Fruit fly (Drosophila melanogaster) whole organism, embryonic: ENCODE data around the gene dhd.

Experiments used
- BEAF-32 ChIP-seq: fragments of 200-800 bp; sonication (Bioruptor generic); optimal IDR thresholded peaks from 3 replicates; lab custom pipeline; 2017; ENCODE audit warnings: missing biosample characterization, missing genetic modification characterization, mild to moderate bottlenecking, moderate library complexity, missing genetic modification reagents
- Blimp-1 ChIP-seq: fragments of 200-800 bp; sonication (Bioruptor generic); optimal IDR thresholded peaks from 3 replicates; lab custom pipeline; 2018; ENCODE audit warnings: missing biosample characterization, missing genetic modification characterization, mild to moderate bottlenecking, moderate library complexity, missing genetic modification reagents
- BtbVII ChIP-seq: fragments of 200-800 bp; sonication (Bioruptor generic); optimal IDR thresholded peaks from 3 replicates; lab custom pipeline; 2017; ENCODE audit warnings: missing biosample characterization, mild to moderate bottlenecking, missing genetic modification characterization
- Bteb2 ChIP-seq: fragments of 200-800 bp; sonication (Bioruptor generic); optimal IDR thresholded peaks from 2 replicates; lab custom pipeline; 2016; ENCODE audit warnings: missing biosample characterization, missing genetic modification characterization
- CG1024 ChIP-seq: fragments of 200-800 bp; sonication (Bioruptor generic); IDR thresholded peaks from 2 replicates; pipeline ENCODE4 v1.3.6; 2022; ENCODE audit warnings: missing biosample characterization, missing genetic modification characterization
- CG11560 ChIP-seq: fragments of 200-800 bp; sonication (Bioruptor generic); IDR thresholded peaks from 3 replicates; pipeline ENCODE4 v1.3.6; 2022; ENCODE audit warnings: missing biosample characterization, missing genetic modification characterization
- CG11695 ChIP-seq: fragments of 200-800 bp; sonication (Bioruptor generic); IDR thresholded peaks from 3 replicates; pipeline ENCODE4 v1.3.6; 2022; ENCODE audit warnings: missing biosample characterization, missing genetic modification characterization
- CG12744 ChIP-seq: fragments of 200-800 bp; sonication (Bioruptor generic); optimal IDR thresholded peaks from 2 replicates; lab custom pipeline; 2016; ENCODE audit warnings: missing biosample characterization, missing genetic modification characterization
- CG16815 ChIP-seq: fragments of 200-800 bp; sonication (Bioruptor generic); optimal IDR thresholded peaks from 3 replicates; lab custom pipeline; 2017; ENCODE audit warnings: missing biosample characterization, mild to moderate bottlenecking, missing genetic modification characterization
- CG17912 ChIP-seq: fragments of 200-800 bp; sonication (Bioruptor generic); optimal IDR thresholded peaks from 2 replicates; lab custom pipeline; 2018; ENCODE audit warnings: missing biosample characterization, mild to moderate bottlenecking, missing genetic modification characterization
- CG18619 ChIP-seq: fragments of 200-800 bp; sonication (Bioruptor generic); optimal IDR thresholded peaks from 3 replicates; lab custom pipeline; 2017; ENCODE audit warnings: missing biosample characterization, mild to moderate bottlenecking, missing genetic modification characterization
- CG2202 ChIP-seq: fragments of 200-800 bp; sonication (Bioruptor generic); optimal IDR thresholded peaks from 2 replicates; lab custom pipeline; 2018; ENCODE audit warnings: missing biosample characterization, mild to moderate bottlenecking, missing genetic modification characterization
- CG2875 ChIP-seq: fragments of 200-800 bp; sonication (Bioruptor generic); optimal IDR thresholded peaks from 2 replicates; lab custom pipeline; 2017; ENCODE audit warnings: missing biosample characterization, mild to moderate bottlenecking, missing genetic modification characterization, missing genetic modification reagents
- CG32772 ChIP-seq: fragments of 200-800 bp; sonication (Bioruptor generic); IDR thresholded peaks from 2 replicates; pipeline ENCODE4 v1.3.6; 2022; ENCODE audit warnings: missing biosample characterization, missing genetic modification characterization
- CG43689 ChIP-seq: fragments of 200-800 bp; sonication (Bioruptor generic); IDR thresholded peaks from 2 replicates; pipeline ENCODE4 v1.3.6; 2022; ENCODE audit warnings: missing biosample characterization, missing genetic modification characterization
- CG8089 ChIP-seq: fragments of 200-800 bp; sonication (Bioruptor generic); optimal IDR thresholded peaks from 3 replicates; lab custom pipeline; 2016; ENCODE audit warnings: missing biosample characterization, missing genetic modification characterization
- CG8281 ChIP-seq: fragments of 200-800 bp; sonication (Bioruptor generic); optimal IDR thresholded peaks from 2 replicates; lab custom pipeline; 2018; ENCODE audit warnings: missing biosample characterization, mild to moderate bottlenecking, missing genetic modification characterization, moderate library complexity
- CG8359 ChIP-seq: fragments of 200-800 bp; sonication (Bioruptor generic); optimal IDR thresholded peaks from 2 replicates; lab custom pipeline; 2017; ENCODE audit warnings: missing biosample characterization, mild to moderate bottlenecking, missing genetic modification characterization, borderline replicate concordance
- D19A ChIP-seq: fragments of 200-800 bp; optimal IDR thresholded peaks from 3 replicates; lab custom pipeline; 2019; ENCODE audit warnings: missing biosample characterization, mild to moderate bottlenecking, missing genetic modification characterization, moderate library complexity
- Dbx ChIP-seq: fragments of 200-800 bp; sonication (Bioruptor generic); IDR thresholded peaks from 3 replicates; pipeline ENCODE4 v1.3.6; 2022; ENCODE audit warnings: missing biosample characterization, missing genetic modification characterization
- Dp ChIP-seq: fragments of 200-800 bp; sonication (Bioruptor generic); optimal IDR thresholded peaks from 2 replicates; lab custom pipeline; 2018; ENCODE audit warnings: missing biosample characterization, mild to moderate bottlenecking, missing genetic modification characterization, moderate library complexity
- Ets65A ChIP-seq: fragments of 200-800 bp; sonication (Bioruptor generic); peaks from one replicate; lab custom pipeline; 2016; ENCODE audit warnings: missing biosample characterization, missing genetic modification characterization
- GATAe ChIP-seq: fragments of 200-800 bp; sonication (Bioruptor generic); conservative IDR thresholded peaks from 2 replicates; pipeline ENCODE4 v1.3.6; 2022; ENCODE audit warnings: missing biosample characterization, missing genetic modification characterization
- HLH54F ChIP-seq: fragments of 200-800 bp; sonication (Bioruptor generic); optimal IDR thresholded peaks from 3 replicates; lab custom pipeline; 2016; ENCODE audit warnings: missing biosample characterization, missing genetic modification characterization
- Hey ChIP-seq: fragments of 200-800 bp; sonication (Bioruptor generic); optimal IDR thresholded peaks from 3 replicates; lab custom pipeline; 2018; ENCODE audit warnings: missing biosample characterization, mild to moderate bottlenecking, missing genetic modification characterization
- MTF-1 ChIP-seq: fragments of 200-800 bp; sonication (Bioruptor generic); optimal IDR thresholded peaks from 2 replicates; lab custom pipeline; 2018; ENCODE audit warnings: missing biosample characterization, mild to moderate bottlenecking, missing genetic modification characterization, borderline replicate concordance
- Nf-YB ChIP-seq: fragments of 200-800 bp; sonication (Bioruptor generic); optimal IDR thresholded peaks from 3 replicates; lab custom pipeline; 2019; ENCODE audit warnings: missing biosample characterization, mild to moderate bottlenecking, missing genetic modification characterization, moderate library complexity
- Side ChIP-seq: fragments of 200-800 bp; sonication (Bioruptor generic); optimal IDR thresholded peaks from 2 replicates; lab custom pipeline; 2016; ENCODE audit warnings: missing biosample characterization, missing genetic modification characterization
- aop ChIP-seq: fragments of 200-800 bp; sonication (Bioruptor generic); IDR thresholded peaks from 2 replicates; pipeline ENCODE4 v1.3.6; 2022; ENCODE audit warnings: missing biosample characterization, missing genetic modification characterization
- ash1 ChIP-seq: fragments of 200-800 bp; sonication (Bioruptor generic); optimal IDR thresholded peaks from 2 replicates; lab custom pipeline; 2018; ENCODE audit warnings: missing biosample characterization, mild to moderate bottlenecking, missing genetic modification characterization
- caup ChIP-seq: fragments of 200-800 bp; sonication (Bioruptor generic); optimal IDR thresholded peaks from 3 replicates; lab custom pipeline; 2017; ENCODE audit warnings: missing biosample characterization, mild to moderate bottlenecking, missing genetic modification characterization, moderate library complexity; ENCODE audit not compliant: severe bottlenecking
- chm ChIP-seq: fragments of 200-800 bp; sonication (Bioruptor generic); IDR thresholded peaks from 2 replicates; pipeline ENCODE4 v1.3.6; 2022; ENCODE audit warnings: missing biosample characterization, missing genetic modification characterization
- corto ChIP-seq: fragments of 200-800 bp; sonication (Bioruptor generic); optimal IDR thresholded peaks from 2 replicates; lab custom pipeline; 2016; ENCODE audit warnings: missing biosample characterization, mild to moderate bottlenecking, missing genetic modification characterization, moderate library complexity
- crol ChIP-seq: fragments of 200-800 bp; sonication (Bioruptor generic); IDR thresholded peaks from 2 replicates; pipeline ENCODE4 v1.3.6; 2022; ENCODE audit warnings: missing biosample characterization, missing genetic modification characterization
- crp ChIP-seq, 2 experiments: fragments of 200-800 bp; sonication (Bioruptor generic); optimal IDR thresholded peaks; 2 replicates in 1 of 2; 3 replicates in 1 of 2; lab custom pipeline; 2017; ENCODE audit warnings: missing biosample characterization in 2 of 2, missing genetic modification characterization in 2 of 2, mild to moderate bottlenecking in 1 of 2, moderate library complexity in 1 of 2
- da ChIP-seq: fragments of 200-800 bp; sonication (Bioruptor generic); optimal IDR thresholded peaks from 2 replicates; lab custom pipeline; 2016; ENCODE audit warnings: missing biosample characterization, missing genetic modification characterization
- dan ChIP-seq: fragments of 200-800 bp; sonication (Bioruptor generic); IDR thresholded peaks from 2 replicates; pipeline ENCODE4 v1.3.6; 2022; ENCODE audit warnings: missing biosample characterization, missing genetic modification characterization
- dm ChIP-seq: fragments of 200-800 bp; sonication (Bioruptor generic); optimal IDR thresholded peaks from 3 replicates; lab custom pipeline; 2016; ENCODE audit warnings: missing biosample characterization, missing genetic modification characterization
- ems ChIP-seq: fragments of 200-800 bp; sonication (Bioruptor generic); optimal IDR thresholded peaks from 3 replicates; lab custom pipeline; 2016; ENCODE audit warnings: missing biosample characterization, missing genetic modification characterization
- fd3F ChIP-seq: fragments of 200-800 bp; sonication (Bioruptor generic); optimal IDR thresholded peaks from 2 replicates; lab custom pipeline; 2018; ENCODE audit warnings: missing biosample characterization, mild to moderate bottlenecking, missing genetic modification characterization, moderate library complexity
- grn ChIP-seq: fragments of 200-800 bp; sonication (Bioruptor generic); optimal IDR thresholded peaks from 3 replicates; lab custom pipeline; 2017; ENCODE audit warnings: missing biosample characterization, missing genetic modification characterization
- kah ChIP-seq: fragments of 200-800 bp; sonication (Bioruptor generic); optimal IDR thresholded peaks from 2 replicates; lab custom pipeline; 2018; ENCODE audit warnings: missing biosample characterization, mild to moderate bottlenecking, missing genetic modification characterization
- klu ChIP-seq: fragments of 200-800 bp; sonication (Bioruptor generic); IDR thresholded peaks from 2 replicates; pipeline ENCODE4 v1.3.6; 2022; ENCODE audit warnings: missing biosample characterization, missing genetic modification characterization
- kni ChIP-seq: fragments of 200-800 bp; sonication (Bioruptor generic); optimal IDR thresholded peaks from 3 replicates; lab custom pipeline; 2017; ENCODE audit warnings: mild to moderate bottlenecking, missing biosample characterization, missing genetic modification reagents, missing genetic modification characterization
- lab ChIP-seq: fragments of 200-800 bp; sonication (Bioruptor generic); optimal IDR thresholded peaks from 3 replicates; lab custom pipeline; 2017; ENCODE audit warnings: missing biosample characterization, missing genetic modification characterization, mild to moderate bottlenecking, moderate library complexity, missing genetic modification reagents
- otp ChIP-seq: fragments of 200-800 bp; sonication (Bioruptor generic); IDR thresholded peaks from 3 replicates; pipeline ENCODE4, ENCODE4 v1.3.6; 2022; ENCODE audit warnings: missing biosample characterization, missing genetic modification characterization
- ranshi ChIP-seq: fragments of 200-800 bp; sonication (Bioruptor generic); IDR thresholded peaks from 2 replicates; pipeline ENCODE4 v1.3.6; 2022; ENCODE audit warnings: missing biosample characterization, missing genetic modification characterization
- schlank ChIP-seq: fragments of 200-800 bp; sonication (Bioruptor generic); optimal IDR thresholded peaks from 2 replicates; lab custom pipeline; 2018; ENCODE audit warnings: missing biosample characterization, mild to moderate bottlenecking, missing genetic modification characterization
- sna ChIP-seq: fragments of 200-800 bp; sonication (Bioruptor generic); IDR thresholded peaks from 2 replicates; pipeline ENCODE4 v1.3.6; 2022; ENCODE audit warnings: missing biosample characterization, missing genetic modification characterization; ENCODE audit not compliant: partially characterized antibody
- tll ChIP-seq, 2 experiments: fragments of 200-800 bp in 1 of 2; fragments of >200 bp in 1 of 2; sonication (Bioruptor generic) in 1 of 2; optimal IDR thresholded peaks; 2 replicates each; lab custom pipeline; 2017 to 2019; ENCODE audit warnings: missing biosample characterization in 2 of 2, missing genetic modification characterization in 2 of 2, mild to moderate bottlenecking in 1 of 2, moderate library complexity in 1 of 2
- wdn ChIP-seq: fragments of 200-800 bp; sonication (Bioruptor generic); IDR thresholded peaks from 2 replicates; pipeline ENCODE4 v1.3.6; 2022; ENCODE audit warnings: missing biosample characterization, missing genetic modification characterization

dhd gene

DNA sequence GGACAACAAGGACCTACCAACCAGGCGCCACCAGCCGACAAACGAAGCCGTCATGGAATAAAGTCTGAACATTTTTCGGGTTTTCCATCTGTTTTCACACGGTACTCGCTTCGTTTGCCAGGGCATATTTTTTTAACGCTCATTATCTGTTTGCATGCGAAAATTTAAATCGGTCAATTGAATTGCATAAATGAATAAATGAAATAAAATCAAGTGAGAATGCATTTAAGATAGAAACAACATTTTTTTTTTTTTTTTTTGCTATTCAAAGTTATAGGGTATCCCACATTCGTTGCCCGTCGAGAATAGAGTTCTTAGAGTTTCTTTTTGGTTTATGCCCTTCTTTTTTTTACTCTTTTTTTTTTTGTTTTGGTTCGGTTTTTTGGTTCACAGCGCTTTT is 26.1 kb upstream of the dhd start (continued):
- no peak for TF ChIP-seq ash1 (GFP tag; lab: Kevin White, UChicago)
- TF ChIP-seq Ets65A: no peak
- TF ChIP-seq lab: peak; percentile 79
- no peak for TF ChIP-seq CG11560 (tag; lab: Robert Waterston, UW)
- 0 out of 2 replicates have a peak, but pooled peaks have one; percentile 20 for TF ChIP-seq CG32772 (GFP tag; lab: Robert Waterston, UW)
- no peak for TF ChIP-seq Bteb2
- no peak for TF ChIP-seq kni
- no peak for TF ChIP-seq CG2875 (GFP tag; lab: Kevin White, UChicago)
- TF ChIP-seq CG8281: no peak
- TF ChIP-seq otp (GFP tag; lab: Robert Waterston, UW): no peak
- no peak for TF ChIP-seq crp (GFP tag; optimal IDR thresholded peaks at IDR 0.05; lab: Kevin White, UChicago)
- TF ChIP-seq ranshi (GFP tag; lab: Robert Waterston, UW): peak; percentile 30; the same call in 1 of the 2 replicates
- TF ChIP-seq CG11695 (GFP tag; lab: Robert Waterston, UW): no peak
- TF ChIP-seq dm (GFP tag; lab: Kevin White, UChicago): no peak
- no peak for TF ChIP-seq chm (GFP tag; lab: Robert Waterston, UW)
- TF ChIP-seq CG1024 (GFP tag; lab: Robert Waterston, UW): no peak
- peak; percentile 57; the same call in 1 of the 3 replicates for TF ChIP-seq Dbx (GFP tag; lab: Robert Waterston, UW)
- no peak for TF ChIP-seq CG43689 (GFP tag; lab: Robert Waterston, UW)
- TF ChIP-seq dan (GFP tag; lab: Robert Waterston, UW): no peak
- TF ChIP-seq crol (GFP tag; lab: Robert Waterston, UW): no peak
- TF ChIP-seq Nf-YB: no peak
- TF ChIP-seq grn: no peak
- peak; percentile 51 for TF ChIP-seq HLH54F (GFP tag; lab: Kevin White, UChicago)
- peak; percentile 20; the same call in 1 of the 2 replicates for TF ChIP-seq klu
- no peak for TF ChIP-seq aop (GFP tag; lab: Robert Waterston, UW)
- no peak for TF ChIP-seq CG8089
- TF ChIP-seq BEAF-32 (GFP tag; lab: Kevin White, UChicago): no peak
- no peak for TF ChIP-seq schlank (tag; lab: Kevin White, UChicago)
- TF ChIP-seq CG18619 (GFP tag; lab: Kevin White, UChicago): no peak
- no peak for TF ChIP-seq CG8359
- TF ChIP-seq CG16815: no peak
- TF ChIP-seq kah (GFP tag; lab: Kevin White, UChicago): no peak
- TF ChIP-seq Blimp-1: peak; percentile 63
- TF ChIP-seq CG17912: no peak
- peak; percentile 17 for TF ChIP-seq fd3F (GFP tag; lab: Kevin White, UChicago)
- TF ChIP-seq wdn (GFP tag; lab: Robert Waterston, UW): 0 out of 2 replicates have a peak, but pooled peaks have one; percentile 9
- TF ChIP-seq MTF-1 (GFP tag; lab: Kevin White, UChicago): no peak
- TF ChIP-seq ems (GFP tag; lab: Kevin White, UChicago): peak; percentile 0
- TF ChIP-seq sna: no peak
- no peak for TF ChIP-seq corto
- no peak for TF ChIP-seq Hey (tag; lab: Kevin White, UChicago)
- TF ChIP-seq da (GFP tag; lab: Kevin White, UChicago): no peak
- TF ChIP-seq CG2202 (tag; lab: Kevin White, UChicago): no peak
- peak; percentile 6 for TF ChIP-seq Side (GFP tag; lab: Kevin White, UChicago)
- no peak for TF ChIP-seq tll (GFP tag; optimal IDR thresholded peaks at IDR 0.05; lab: Kevin White, UChicago)
- peak; percentile 17 for TF ChIP-seq BtbVII (GFP tag; lab: Kevin White, UChicago)
- TF ChIP-seq D19A (tag; lab: Kevin White, UChicago): peak; percentile 69
- TF ChIP-seq GATAe: no peak
- no peak for TF ChIP-seq Dp (GFP tag; lab: Kevin White, UChicago)
- peak; percentile 59 for TF ChIP-seq caup (GFP tag; lab: Kevin White, UChicago)
- TF ChIP-seq CG12744 (GFP tag; lab: Kevin White, UChicago): peak; percentile 23
